Fruit fly (Drosophila melanogaster) whole organism: ENCODE results near the gene CG5958.

Experiments used
- CG8478 ChIP-seq: fragments of >200 bp; optimal IDR thresholded peaks from 2 replicates; lab custom pipeline; 2018; ENCODE audit warnings: inconsistent platforms
- Dll ChIP-seq: fragments of >200 bp; optimal IDR thresholded peaks from 2 replicates; lab custom pipeline; 2017
- EcR ChIP-seq, 2 experiments: fragments of >200 bp; optimal IDR thresholded peaks; 2 replicates each; lab custom pipeline; 2017; ENCODE audit warnings: missing biosample characterization in 2 of 2, missing genetic modification characterization in 2 of 2, missing genetic modification reagents in 2 of 2
- pan ChIP-seq: fragments of >200 bp; optimal IDR thresholded peaks from 2 replicates; lab custom pipeline; 2017
- psq ChIP-seq: fragments of >200 bp; optimal IDR thresholded peaks from 2 replicates; lab custom pipeline; 2017
- usp ChIP-seq: fragments of >200 bp; optimal IDR thresholded peaks from 2 replicates; lab custom pipeline; 2017; ENCODE audit warnings: missing biosample characterization, missing genetic modification characterization, mixed read lengths

- TF ChIP-seq Dll (lab: Kevin White, UChicago), result no peak
- TF ChIP-seq usp (GFP tag; lab: Kevin White, UChicago), result no peak
- no peak for TF ChIP-seq psq (lab: Kevin White, UChicago)
- TF ChIP-seq pan (lab: Kevin White, UChicago), result no peak
- no peak for TF ChIP-seq EcR (GFP tag; optimal IDR thresholded peaks at IDR 0.05; lab: Kevin White, UChicago)
- TF ChIP-seq CG8478 (lab: Kevin White, UChicago), result no peak
These were observed 3.0 kb downstream of the CG5958 start for dm6 chr2L:7430313-7430712.
